Worm (Caenorhabditis elegans) whole organism, L1 larva: ENCODE measurements around the gene pqn-10.

Source experiments
- C16A3.4 ChIP-seq: fragments of 150-350 bp; optimal IDR thresholded peaks from 2 replicates; lab custom pipeline; 2014; ENCODE audit warnings: missing biosample characterization, missing genetic modification characterization
- C34B4.2 ChIP-seq: sonication (generic microtip); optimal IDR thresholded peaks from 2 replicates; lab custom pipeline; 2017; ENCODE audit warnings: mild to moderate bottlenecking, missing genetic modification characterization, missing compliant biosample characterization
- Y116A8C.19 ChIP-seq: sonication (generic microtip); optimal IDR thresholded peaks from 2 replicates; lab custom pipeline; 2016; ENCODE audit warnings: missing compliant biosample characterization, missing genetic modification characterization, borderline replicate concordance
- aha-1 ChIP-seq: fragments of 150-350 bp; optimal IDR thresholded peaks from 2 replicates; lab custom pipeline; 2014; ENCODE audit warnings: missing biosample characterization, missing genetic modification characterization
- alr-1 ChIP-seq: fragments of 200-800 bp; sonication (Bioruptor generic); optimal IDR thresholded peaks from 2 replicates; lab custom pipeline; 2018; ENCODE audit warnings: borderline replicate concordance, mild to moderate bottlenecking, missing genetic modification characterization, missing compliant biosample characterization
- aly-2 ChIP-seq: fragments of 150-350 bp; optimal IDR thresholded peaks from 2 replicates; lab custom pipeline; 2014; ENCODE audit warnings: missing biosample characterization, missing genetic modification characterization
- ama-1 ChIP-seq: fragments of 150-350 bp; optimal IDR thresholded peaks from 2 replicates; lab custom pipeline; 2014
- blmp-1 ChIP-seq: fragments of 150-350 bp; optimal IDR thresholded peaks from 2 replicates; lab custom pipeline; 2014; ENCODE audit warnings: missing biosample characterization, missing genetic modification characterization
- ceh-63 ChIP-seq: fragments of 200-800 bp; sonication (Bioruptor generic); optimal IDR thresholded peaks from 2 replicates; lab custom pipeline; 2018; ENCODE audit warnings: mild to moderate bottlenecking, missing genetic modification characterization, missing compliant biosample characterization
- ceh-8 ChIP-seq: fragments of 200-800 bp; sonication (Bioruptor generic); optimal IDR thresholded peaks from 2 replicates; lab custom pipeline; 2018; ENCODE audit warnings: mild to moderate bottlenecking, missing genetic modification characterization, moderate library complexity, missing compliant biosample characterization
- ceh-82 ChIP-seq, 3 experiments: fragments of 150-350 bp in 1 of 3; sonication (generic microtip) in 2 of 3; optimal IDR thresholded peaks; 2 replicates each; lab custom pipeline; 2014 to 2017; ENCODE audit warnings: missing biosample characterization in 3 of 3, missing genetic modification characterization in 3 of 3
- ceh-88 ChIP-seq: fragments of 200-800 bp; sonication (Bioruptor generic); IDR thresholded peaks from 2 replicates; pipeline ENCODE4 v1.3.6; 2022; ENCODE audit warnings: missing genetic modification characterization, missing compliant biosample characterization
- ces-1 ChIP-seq: fragments of 150-350 bp; optimal IDR thresholded peaks from 2 replicates; lab custom pipeline; 2014; ENCODE audit warnings: missing biosample characterization, missing genetic modification reagents, missing genetic modification characterization
- dpl-1 ChIP-seq, 3 experiments: fragments of 150-350 bp in 2 of 3; sonication (generic microtip) in 1 of 3; optimal IDR thresholded peaks; 2 replicates each; lab custom pipeline; 2014 to 2017; ENCODE audit warnings: missing biosample characterization in 3 of 3, missing genetic modification characterization in 3 of 3, missing genetic modification reagents in 3 of 3
- dsc-1 ChIP-seq: sonication (generic microtip); optimal IDR thresholded peaks from 2 replicates; lab custom pipeline; 2016; ENCODE audit warnings: mild to moderate bottlenecking, missing genetic modification characterization, missing compliant biosample characterization
- efl-3 ChIP-seq: fragments of 200-800 bp; sonication (Bioruptor generic); optimal IDR thresholded peaks from 2 replicates; lab custom pipeline; 2018; ENCODE audit warnings: mild to moderate bottlenecking, missing genetic modification characterization, missing compliant biosample characterization
- egl-13 ChIP-seq: sonication (generic microtip); optimal IDR thresholded peaks from 2 replicates; lab custom pipeline; 2016; ENCODE audit warnings: missing genotype, missing genetic modification reagents, missing genetic modification characterization, missing compliant biosample characterization
- elt-2 ChIP-seq: sonication (generic microtip); optimal IDR thresholded peaks from 2 replicates; lab custom pipeline; 2016; ENCODE audit warnings: missing genetic modification characterization, mild to moderate bottlenecking, inconsistent platforms, missing compliant biosample characterization, missing genetic modification reagents
- elt-3 ChIP-seq, 6 experiments: fragments of 150-350 bp in 1 of 6; sonication (generic microtip); optimal IDR thresholded peaks; 2 replicates each; lab custom pipeline; 2017 to 2018; ENCODE audit warnings: missing biosample characterization in 6 of 6, missing genetic modification characterization in 6 of 6, inconsistent platforms in 1 of 6
- ets-5 ChIP-seq: fragments of 200-800 bp; sonication (Bioruptor generic); IDR thresholded peaks from 2 replicates; pipeline ENCODE4 v1.3.6; 2022; ENCODE audit warnings: missing genetic modification characterization, missing compliant biosample characterization
- fkh-8 ChIP-seq: sonication (generic microtip); optimal IDR thresholded peaks from 2 replicates; lab custom pipeline; 2016; ENCODE audit warnings: mild to moderate bottlenecking, missing genetic modification characterization, missing compliant biosample characterization
- grh-1 ChIP-seq: fragments of 200-800 bp; sonication (Bioruptor generic); IDR thresholded peaks from 2 replicates; pipeline ENCODE4 v1.3.6; 2022; ENCODE audit warnings: missing genetic modification reagents, missing genetic modification characterization, missing compliant biosample characterization
- hlh-17 ChIP-seq: fragments of 200-800 bp; sonication (Bioruptor generic); optimal IDR thresholded peaks from 2 replicates; lab custom pipeline; 2018; ENCODE audit warnings: missing genetic modification characterization, mild to moderate bottlenecking, missing compliant biosample characterization, moderate library complexity, borderline replicate concordance
- hlh-4 ChIP-seq: sonication (generic microtip); optimal IDR thresholded peaks from 2 replicates; lab custom pipeline; 2016; ENCODE audit warnings: mild to moderate bottlenecking, missing genetic modification characterization, missing compliant biosample characterization
- irx-1 ChIP-seq: sonication (generic microtip); optimal IDR thresholded peaks from 2 replicates; lab custom pipeline; 2016; ENCODE audit warnings: missing genetic modification characterization, missing compliant biosample characterization
- isw-1 ChIP-seq: fragments of 200-800 bp; sonication (Bioruptor generic); IDR thresholded peaks from 2 replicates; pipeline ENCODE4 v1.3.6; 2022; ENCODE audit warnings: missing genetic modification characterization, missing compliant biosample characterization
- jun-1 ChIP-seq: fragments of 150-350 bp; optimal IDR thresholded peaks from 2 replicates; lab custom pipeline; 2014; ENCODE audit warnings: missing biosample characterization, missing genetic modification reagents, missing genetic modification characterization
- lin-14 ChIP-seq: fragments of 200-800 bp; sonication (Bioruptor generic); optimal IDR thresholded peaks from 2 replicates; lab custom pipeline; 2018; ENCODE audit warnings: mild to moderate bottlenecking, missing genetic modification characterization, moderate library complexity, missing compliant biosample characterization
- lin-15B ChIP-seq: fragments of 150-350 bp; sonication (generic microtip); optimal IDR thresholded peaks from 3 replicates; lab custom pipeline; 2014; ENCODE audit warnings: missing biosample characterization, missing genetic modification characterization
- mab-9 ChIP-seq: fragments of 200-800 bp; sonication (Bioruptor generic); IDR thresholded peaks from 2 replicates; pipeline ENCODE4 v1.3.6; 2022; ENCODE audit warnings: missing genetic modification reagents, missing genetic modification characterization, missing compliant biosample characterization
- mdl-1 ChIP-seq, 2 experiments: fragments of 150-350 bp; optimal IDR thresholded peaks; 2 replicates each; lab custom pipeline; 2014 to 2017; ENCODE audit warnings: missing biosample characterization in 2 of 2, missing genetic modification characterization in 2 of 2, inconsistent platforms in 1 of 2
- mef-2 ChIP-seq: fragments of 150-350 bp; optimal IDR thresholded peaks from 2 replicates; lab custom pipeline; 2014; ENCODE audit warnings: missing biosample characterization, missing genetic modification characterization
- nhr-12 ChIP-seq: sonication (generic microtip); optimal IDR thresholded peaks from 2 replicates; lab custom pipeline; 2017; ENCODE audit warnings: missing biosample characterization, missing genetic modification characterization
- nhr-19 ChIP-seq: fragments of 200-800 bp; sonication (Bioruptor generic); conservative IDR thresholded peaks from 2 replicates; pipeline ENCODE4 v1.3.6; 2022; ENCODE audit warnings: missing genetic modification characterization, missing compliant biosample characterization
- nhr-20 ChIP-seq: sonication (generic microtip); optimal IDR thresholded peaks from 2 replicates; lab custom pipeline; 2016; ENCODE audit warnings: mild to moderate bottlenecking, missing genetic modification characterization, missing compliant biosample characterization
- nhr-76 ChIP-seq: sonication (generic microtip); optimal IDR thresholded peaks from 2 replicates; lab custom pipeline; 2017; ENCODE audit warnings: missing biosample characterization, missing genetic modification characterization
- nhr-77 ChIP-seq: fragments of 150-350 bp; optimal IDR thresholded peaks from 2 replicates; lab custom pipeline; 2014; ENCODE audit warnings: missing biosample characterization, missing genetic modification characterization
- nhr-90 ChIP-seq: sonication (generic microtip); optimal IDR thresholded peaks from 2 replicates; lab custom pipeline; 2016; ENCODE audit warnings: mild to moderate bottlenecking, missing genetic modification characterization, missing compliant biosample characterization; ENCODE audit not compliant: poor library complexity
- pax-3 ChIP-seq: fragments of 200-800 bp; sonication (Bioruptor generic); optimal IDR thresholded peaks from 2 replicates; lab custom pipeline; 2018; ENCODE audit warnings: mild to moderate bottlenecking, missing genetic modification characterization, moderate library complexity, missing compliant biosample characterization
- pqm-1 ChIP-seq: sonication (generic microtip); optimal IDR thresholded peaks from 3 replicates; lab custom pipeline; 2017; ENCODE audit warnings: missing biosample characterization, missing genetic modification characterization
- rnt-1 ChIP-seq: sonication (generic microtip); optimal IDR thresholded peaks from 2 replicates; lab custom pipeline; 2016; ENCODE audit warnings: mild to moderate bottlenecking, missing genetic modification characterization, moderate library complexity, missing compliant biosample characterization
- snu-23 ChIP-seq: sonication (generic microtip); optimal IDR thresholded peaks from 2 replicates; lab custom pipeline; 2016; ENCODE audit warnings: missing genetic modification characterization, missing compliant biosample characterization
- sox-4 ChIP-seq: sonication (generic microtip); optimal IDR thresholded peaks from 2 replicates; lab custom pipeline; 2016; ENCODE audit warnings: missing genetic modification characterization, missing compliant biosample characterization
- sup-37 ChIP-seq: fragments of 200-800 bp; sonication (Bioruptor generic); optimal IDR thresholded peaks from 2 replicates; lab custom pipeline; 2018; ENCODE audit warnings: mild to moderate bottlenecking, missing genetic modification characterization, missing compliant biosample characterization
- swsn-7 ChIP-seq: sonication (generic microtip); optimal IDR thresholded peaks from 2 replicates; lab custom pipeline; 2016; ENCODE audit warnings: missing genetic modification characterization, missing compliant biosample characterization
- tbx-2 ChIP-seq: sonication (generic microtip); optimal IDR thresholded peaks from 2 replicates; lab custom pipeline; 2016; ENCODE audit warnings: missing genetic modification characterization, missing compliant biosample characterization
- tlp-1 ChIP-seq: fragments of 150-350 bp; optimal IDR thresholded peaks from 2 replicates; lab custom pipeline; 2014; ENCODE audit warnings: missing biosample characterization, missing genetic modification characterization
- unc-86 ChIP-seq: sonication (generic microtip); optimal IDR thresholded peaks from 2 replicates; lab custom pipeline; 2016; ENCODE audit warnings: missing genetic modification characterization, missing compliant biosample characterization
- vab-15 ChIP-seq: sonication (generic microtip); optimal IDR thresholded peaks from 2 replicates; lab custom pipeline; 2017; ENCODE audit warnings: missing genotype, mild to moderate bottlenecking, missing genetic modification characterization, missing compliant biosample characterization
- xbp-1 ChIP-seq: sonication (generic microtip); optimal IDR thresholded peaks from 2 replicates; lab custom pipeline; 2016; ENCODE audit warnings: missing genetic modification characterization, missing compliant biosample characterization
- zip-4 ChIP-seq: fragments of 200-800 bp; sonication (Bioruptor generic); optimal IDR thresholded peaks from 2 replicates; lab custom pipeline; 2018; ENCODE audit warnings: mild to moderate bottlenecking, missing genetic modification characterization, moderate library complexity, missing compliant biosample characterization
- ztf-11 ChIP-seq, 2 experiments: sonication (generic microtip); optimal IDR thresholded peaks; 2 replicates each; lab custom pipeline; 2016 to 2017; ENCODE audit warnings: missing genetic modification characterization in 2 of 2, missing biosample characterization in 1 of 2, missing compliant biosample characterization in 1 of 2
- ztf-4 ChIP-seq: fragments of 150-350 bp; optimal IDR thresholded peaks from 2 replicates; lab custom pipeline; 2014; ENCODE audit warnings: missing biosample characterization, missing genetic modification characterization

The pqn-10 gene

DNA sequence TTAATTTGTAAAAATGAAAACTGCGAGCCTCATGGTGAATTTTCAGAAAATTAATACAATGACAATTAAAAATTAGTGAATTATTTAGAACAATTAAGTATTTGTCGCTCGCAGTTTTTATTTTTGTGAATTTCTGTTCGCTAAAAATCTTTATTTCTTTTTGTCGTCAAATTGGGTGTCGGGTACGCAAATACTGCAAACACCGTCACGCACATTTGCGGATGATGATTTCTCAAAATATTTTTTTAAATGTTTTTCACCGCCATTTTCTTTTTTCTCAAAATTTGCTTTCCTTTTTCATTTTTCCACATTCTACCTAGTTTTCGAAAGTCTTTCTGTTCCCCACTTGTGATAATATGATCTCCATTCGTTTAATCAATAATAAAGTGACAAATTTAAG lies 39.1 kb upstream of the pqn-10 start (continued):
- TF ChIP-seq hlh-4 (tag; lab: Kevin White, UChicago) (no peak), nhr-76 (tag; lab: Kevin White, UChicago) (no peak), irx-1 (tag; lab: Kevin White, UChicago) (no peak), nhr-12 (tag; lab: Kevin White, UChicago) (no peak), isw-1 (GFP tag; lab: Robert Waterston, UW) (peak; percentile 36), pqm-1 (no peak), C16A3.4 (tag; lab: Kevin White, UChicago) (peak; percentile 49), sup-37 (GFP tag; lab: Kevin White, UChicago) (no peak), Y116A8C.19 (tag; lab: Kevin White, UChicago) (no peak), ztf-11 (tag; optimal IDR thresholded peaks at IDR 0.05; lab: Kevin White, UChicago) (no peak), blmp-1 (peak; percentile 43), snu-23 (GFP tag; lab: Kevin White, UChicago) (no peak), lin-14 (GFP tag; lab: Kevin White, UChicago) (no peak), ets-5 (GFP tag; lab: Robert Waterston, UW) (no peak), ceh-82 (tag; optimal IDR thresholded peaks at IDR 0.05; lab: Kevin White, UChicago) (peak; percentile 5 to 50 (median 33)), ceh-88 (GFP tag; lab: Robert Waterston, UW) (no peak), rnt-1 (tag; lab: Kevin White, UChicago) (peak; percentile 52), tlp-1 (tag; lab: Kevin White, UChicago) (no peak), mef-2 (no peak), lin-15B (tag; lab: Kevin White, UChicago) (peak; percentile 13), nhr-20 (tag; lab: Kevin White, UChicago) (peak; percentile 62), nhr-19 (peak; percentile 55), xbp-1 (tag; lab: Kevin White, UChicago) (peak; percentile 49), grh-1 (GFP tag; lab: Robert Waterston, UW) (no peak), hlh-17 (GFP tag; lab: Kevin White, UChicago) (no peak), sox-4 (tag; lab: Kevin White, UChicago) (no peak), ceh-8 (no peak), aha-1 (tag; lab: Kevin White, UChicago) (no peak), ztf-4 (tag; lab: Kevin White, UChicago) (no peak), swsn-7 (tag; lab: Kevin White, UChicago) (peak; percentile 50), fkh-8 (tag; lab: Kevin White, UChicago) (peak; percentile 7), efl-3 (GFP tag; lab: Kevin White, UChicago) (no peak), mdl-1 (tag; optimal IDR thresholded peaks at IDR 0.05; lab: Kevin White, UChicago) (peak in 1 of 2 experiments; percentile 36), dpl-1 (GFP tag; optimal IDR thresholded peaks at IDR 0.05; lab: Kevin White, UChicago) (peak; percentile 66 to 74 (median 72)), ceh-63 (GFP tag; lab: Kevin White, UChicago) (no peak), nhr-77 (tag; lab: Kevin White, UChicago) (no peak), zip-4 (GFP tag; lab: Kevin White, UChicago) (no peak), ces-1 (GFP tag; lab: Kevin White, UChicago) (no peak), alr-1 (tag; lab: Kevin White, UChicago) (no peak), elt-3 (tag; optimal IDR thresholded peaks at IDR 0.05; lab: Kevin White, UChicago) (no peak), mab-9 (no peak), C34B4.2 (tag; lab: Kevin White, UChicago) (no peak), egl-13 (no peak), aly-2 (tag; lab: Kevin White, UChicago) (no peak), pax-3 (tag; lab: Kevin White, UChicago) (no peak), nhr-90 (peak; percentile 24), vab-15 (tag; lab: Kevin White, UChicago) (no peak), dsc-1 (peak; percentile 39), elt-2 (tag; lab: Kevin White, UChicago) (no peak), unc-86 (tag; lab: Kevin White, UChicago) (no peak), jun-1 (tag; lab: Kevin White, UChicago) (no peak), ama-1 (lab: Kevin White, UChicago) (no peak), tbx-2 (tag; lab: Kevin White, UChicago) (no peak)
